Fruit fly (Drosophila melanogaster): ENCODE data around the gene C1GalTA.

C1GalTA gene

DNA sequence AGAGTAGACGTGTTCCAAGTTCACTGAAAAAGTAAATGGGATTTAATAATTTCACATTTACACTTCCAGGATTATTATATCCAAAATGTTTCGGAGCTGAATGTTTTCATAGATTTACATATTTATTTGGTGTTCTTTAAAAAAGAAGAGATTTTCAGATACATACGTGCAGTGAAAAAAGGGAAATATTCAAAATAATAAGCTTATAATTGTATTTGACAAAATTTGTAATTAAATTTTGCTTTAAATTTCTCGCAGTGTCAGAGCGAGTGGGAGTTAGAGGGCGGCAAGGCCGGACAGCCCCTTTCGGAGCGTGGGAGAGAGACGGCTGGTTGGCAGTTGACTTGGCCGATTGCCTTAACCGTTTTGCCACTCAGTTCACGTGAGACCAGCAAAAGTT, 14.0 kb downstream of the C1GalTA start, which contains the start of gene Tsp29Fb (continued):
- TF ChIP-seq CG8281 (tag; optimal IDR thresholded peaks at IDR 0.05), result peak; percentile 37
- peak; percentile 21 for TF ChIP-seq az2 (GFP tag; optimal IDR thresholded peaks at IDR 0.05)
- TF ChIP-seq NC2α (GFP tag; optimal IDR thresholded peaks at IDR 0.05), result no peak
- peak; percentile 71 for TF ChIP-seq CG9215 (GFP tag; IDR thresholded peaks at IDR 0.05)
- no peak for TF ChIP-seq rib (GFP tag; IDR thresholded peaks at IDR 0.05)
- no peak for TF ChIP-seq eve (GFP tag; optimal IDR thresholded peaks at IDR 0.05)
- peak; percentile 78 for TF ChIP-seq slbo (GFP tag; IDR thresholded peaks at IDR 0.05)
- TF ChIP-seq chn (GFP tag; optimal IDR thresholded peaks at IDR 0.05), result peak; percentile 20
- peak; percentile 86 for TF ChIP-seq Atf6 (GFP tag; IDR thresholded peaks at IDR 0.05)
- no peak; the same call in 2 of the 3 replicates for TF ChIP-seq CG11560 (tag; IDR thresholded peaks at IDR 0.05)
- peak; percentile 45 for TF ChIP-seq slp2 (GFP tag; optimal IDR thresholded peaks at IDR 0.05)
- TF ChIP-seq NFAT (GFP tag; IDR thresholded peaks at IDR 0.05), result no peak; the same call in 1 of the 2 replicates
- TF ChIP-seq CG12659 (GFP tag; optimal IDR thresholded peaks at IDR 0.05), result peak; percentile 86
- TF ChIP-seq CG5180 (GFP tag; optimal IDR thresholded peaks at IDR 0.05), result peak; percentile 60
- TF ChIP-seq sisA (GFP tag; IDR thresholded peaks at IDR 0.05), result peak; percentile 60
- no peak for TF ChIP-seq CG17186 (GFP tag; optimal IDR thresholded peaks at IDR 0.05)
- TF ChIP-seq CG14710 (tag; optimal IDR thresholded peaks at IDR 0.05), result peak; percentile 23
- peak; percentile 65; the same call in 1 of the 2 replicates for TF ChIP-seq CG10366 (GFP tag; IDR thresholded peaks at IDR 0.05)
- peak; percentile 92 for TF ChIP-seq CG18599 (GFP tag; optimal IDR thresholded peaks at IDR 0.05)
- TF ChIP-seq CG11696 (GFP tag; IDR thresholded peaks at IDR 0.05), result no peak
- TF ChIP-seq Sox100B (GFP tag; optimal IDR thresholded peaks at IDR 0.05), result peak; percentile 77
- TF ChIP-seq seq (GFP tag; IDR thresholded peaks at IDR 0.05), result peak; percentile 54; the same call in 1 of the 2 replicates
- TF ChIP-seq knrl (GFP tag; IDR thresholded peaks at IDR 0.05; ENCODE audit: partially characterized antibody), result no peak
- no peak for TF ChIP-seq sima (GFP tag; optimal IDR thresholded peaks at IDR 0.05)
- peak; percentile 72 for TF ChIP-seq D19A (tag; optimal IDR thresholded peaks at IDR 0.05)
- no peak for TF ChIP-seq Tbp (GFP tag; optimal IDR thresholded peaks at IDR 0.05)
- no peak for TF ChIP-seq crol (GFP tag; IDR thresholded peaks at IDR 0.05)
- TF ChIP-seq hkb (optimal IDR thresholded peaks at IDR 0.05), result no peak
- TF ChIP-seq hkb (GFP tag; IDR thresholded peaks at IDR 0.05), result peak; percentile 83
- TF ChIP-seq trem (tag; optimal IDR thresholded peaks at IDR 0.05), result no peak
- TF ChIP-seq CG1647 (GFP tag; optimal IDR thresholded peaks at IDR 0.05), result peak; percentile 9
- TF ChIP-seq luna (GFP tag; optimal IDR thresholded peaks at IDR 0.05), result no peak
- no peak for TF ChIP-seq Dp (GFP tag; optimal IDR thresholded peaks at IDR 0.05)
- TF ChIP-seq phol (tag; optimal IDR thresholded peaks at IDR 0.05), result peak; percentile 69
- no peak for TF ChIP-seq CG1024 (GFP tag; IDR thresholded peaks at IDR 0.05)
- TF ChIP-seq Gug (GFP tag; IDR thresholded peaks at IDR 0.05), result peak; percentile 38; the same call in 1 of the 4 replicates
- TF ChIP-seq Ets97D (GFP tag; optimal IDR thresholded peaks at IDR 0.05), result no peak
- no peak for TF ChIP-seq stwl (tag; optimal IDR thresholded peaks at IDR 0.05)
- TF ChIP-seq CG32767 (GFP tag; IDR thresholded peaks at IDR 0.05), result peak; percentile 19; the same call in 1 of the 2 replicates
- no peak for TF ChIP-seq Sin3A (optimal IDR thresholded peaks at IDR 0.05)
- peak; percentile 38 for TF ChIP-seq CG17568 (GFP tag; optimal IDR thresholded peaks at IDR 0.05)
- no peak for TF ChIP-seq Elba2 (GFP tag; optimal IDR thresholded peaks at IDR 0.05)
- peak; percentile 79 for TF ChIP-seq CG6765 (GFP tag; optimal IDR thresholded peaks at IDR 0.05)
- TF ChIP-seq cad (GFP tag; optimal IDR thresholded peaks at IDR 0.05), result no peak
- peak; percentile 42 for TF ChIP-seq maf-S (GFP tag; optimal IDR thresholded peaks at IDR 0.05)
- no peak for TF ChIP-seq tup (GFP tag; optimal IDR thresholded peaks at IDR 0.05)
- no peak for TF ChIP-seq CG4854 (GFP tag; optimal IDR thresholded peaks at IDR 0.05)
- peak; percentile 55 for TF ChIP-seq CG18476 (GFP tag; optimal IDR thresholded peaks at IDR 0.05)
- TF ChIP-seq mirr (GFP tag; optimal IDR thresholded peaks at IDR 0.05), result no peak
- TF ChIP-seq Dad (GFP tag; optimal IDR thresholded peaks at IDR 0.05), result peak; percentile 20
- TF ChIP-seq CG15479 (GFP tag; optimal IDR thresholded peaks at IDR 0.05), result no peak
- TF ChIP-seq tin (GFP tag; optimal IDR thresholded peaks at IDR 0.05), result peak; percentile 44
- TF ChIP-seq TFAM (GFP tag; optimal IDR thresholded peaks at IDR 0.05), result no peak

All from whole organism, embryonic.